Worm (Caenorhabditis elegans): Measurements from ENCODE around the gene H09F14.1.

ce11 chrV:10659343-10659742, 43.9 kb upstream of the H09F14.1 start:
- TF ChIP-seq nfya-2 (GFP tag; IDR thresholded peaks at IDR 0.05) = no peak
- TF ChIP-seq ama-1 (optimal IDR thresholded peaks at IDR 0.05) = no peak
- no peak for TF ChIP-seq ama-1 (GFP tag; optimal IDR thresholded peaks at IDR 0.05)
- TF ChIP-seq dpl-1 (GFP tag; optimal IDR thresholded peaks at IDR 0.05) = no peak
- TF ChIP-seq attf-3 (GFP tag; conservative IDR thresholded peaks at IDR 0.05) = no peak
- TF ChIP-seq F33H1.4 (GFP tag; IDR thresholded peaks at IDR 0.05) = no peak
- TF ChIP-seq ccch-3 (GFP tag; optimal IDR thresholded peaks at IDR 0.05) = no peak
- TF ChIP-seq fkh-3 (tag; optimal IDR thresholded peaks at IDR 0.05) = no peak
